Worm (Caenorhabditis elegans): ENCODE data around the gene nhr-264.

DNA sequence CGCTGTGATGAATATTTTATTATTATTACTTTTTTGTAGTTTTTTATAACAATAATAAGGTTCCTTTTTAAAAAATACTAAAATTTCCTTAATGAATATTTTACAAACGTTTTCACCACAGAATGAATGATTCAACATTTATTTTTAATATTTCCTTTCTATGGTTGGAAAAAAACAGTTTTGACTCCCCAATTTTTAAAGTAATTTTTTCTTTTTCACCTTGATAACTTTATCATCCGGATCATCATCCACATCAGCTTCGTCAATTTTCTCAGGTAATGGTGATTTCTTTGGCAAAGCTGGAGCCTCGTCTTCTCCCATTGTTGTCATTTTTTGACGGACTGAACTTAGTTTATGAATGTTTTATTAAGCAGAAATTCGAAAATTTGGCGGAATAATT lies 50.1 kb downstream of the nhr-264 start, which contains the start of gene rab-28:
- TF ChIP-seq pha-4 (tag; optimal IDR thresholded peaks at IDR 0.05) = no peak
- TF ChIP-seq tbx-2 (tag; optimal IDR thresholded peaks at IDR 0.05) = no peak
- TF ChIP-seq nfya-1 (tag; optimal IDR thresholded peaks at IDR 0.05; ENCODE audit: insufficient read depth) = no peak
- TF ChIP-seq nhr-28 (tag; optimal IDR thresholded peaks at IDR 0.05) = no peak
